Fruit fly (Drosophila melanogaster) whole organism, embryonic: ENCODE measurements around the gene Epp.

ENCODE experiments used
- Blimp-1 ChIP-seq: fragments of 200-800 bp; sonication (Bioruptor generic); optimal IDR thresholded peaks from 3 replicates; lab custom pipeline; 2018; ENCODE audit warnings: missing biosample characterization, missing genetic modification characterization, mild to moderate bottlenecking, moderate library complexity, missing genetic modification reagents
- CG11093 ChIP-seq: fragments of 200-800 bp; sonication (Bioruptor generic); IDR thresholded peaks from 3 replicates; pipeline ENCODE4 v1.3.6; 2022; ENCODE audit warnings: missing biosample characterization, missing genetic modification characterization
- CG12236 ChIP-seq: fragments of 200-800 bp; sonication (Bioruptor generic); optimal IDR thresholded peaks from 2 replicates; lab custom pipeline; 2016; ENCODE audit warnings: missing biosample characterization, missing genetic modification characterization
- CG1233 ChIP-seq: fragments of 200-800 bp; sonication (Bioruptor generic); optimal IDR thresholded peaks from 4 replicates; lab custom pipeline; 2018; ENCODE audit warnings: missing biosample characterization, mild to moderate bottlenecking, missing genetic modification characterization
- CG17385 ChIP-seq: fragments of 200-800 bp; sonication (Bioruptor generic); optimal IDR thresholded peaks from 3 replicates; lab custom pipeline; 2018; ENCODE audit warnings: missing biosample characterization, mild to moderate bottlenecking, missing genetic modification characterization
- CG3163 ChIP-seq: fragments of 200-800 bp; sonication (Bioruptor generic); optimal IDR thresholded peaks from 3 replicates; lab custom pipeline; 2016; ENCODE audit warnings: missing biosample characterization, missing genetic modification characterization
- CG3847 ChIP-seq: fragments of 200-800 bp; sonication (Bioruptor generic); IDR thresholded peaks from 2 replicates; pipeline ENCODE4 v1.3.6; 2022; ENCODE audit warnings: missing biosample characterization, missing genetic modification characterization
- CG6791 ChIP-seq: fragments of 200-800 bp; sonication (Bioruptor generic); IDR thresholded peaks from 3 replicates; pipeline ENCODE4 v1.3.6; 2022; ENCODE audit warnings: missing biosample characterization, missing genetic modification characterization; ENCODE audit not compliant: partially characterized antibody
- D19A ChIP-seq: fragments of 200-800 bp; optimal IDR thresholded peaks from 3 replicates; lab custom pipeline; 2019; ENCODE audit warnings: missing biosample characterization, mild to moderate bottlenecking, missing genetic modification characterization, moderate library complexity
- Dad ChIP-seq: fragments of 200-800 bp; sonication (Bioruptor generic); optimal IDR thresholded peaks from 3 replicates; lab custom pipeline; 2016; ENCODE audit warnings: missing biosample characterization, missing genetic modification characterization
- Deaf1 ChIP-seq: fragments of 200-800 bp; optimal IDR thresholded peaks from 3 replicates; lab custom pipeline; 2019; ENCODE audit warnings: missing biosample characterization, mild to moderate bottlenecking, missing genetic modification characterization, moderate library complexity
- Eip74EF ChIP-seq, 2 experiments: fragments of 200-800 bp in 1 of 2; fragments of >200 bp in 1 of 2; sonication (Bioruptor generic) in 1 of 2; optimal IDR thresholded peaks; 2 replicates each; lab custom pipeline; 2017 to 2019; ENCODE audit warnings: missing biosample characterization in 2 of 2, missing genetic modification characterization in 2 of 2, mild to moderate bottlenecking in 1 of 2, moderate library complexity in 1 of 2
- Hmr ChIP-seq: fragments of 200-800 bp; sonication (Bioruptor generic); optimal IDR thresholded peaks from 3 replicates; lab custom pipeline; 2017; ENCODE audit warnings: mild to moderate bottlenecking, missing biosample characterization, missing genetic modification reagents, missing genetic modification characterization
- Max ChIP-seq: fragments of 200-800 bp; sonication (Bioruptor generic); optimal IDR thresholded peaks from 2 replicates; lab custom pipeline; 2016; ENCODE audit warnings: missing biosample characterization, mild to moderate bottlenecking, missing genetic modification characterization
- Opbp ChIP-seq: fragments of 200-800 bp; sonication (Bioruptor generic); IDR thresholded peaks from 3 replicates; pipeline ENCODE4 v1.3.6; 2022; ENCODE audit warnings: missing biosample characterization, missing genetic modification characterization; ENCODE audit not compliant: partially characterized antibody
- TFAM ChIP-seq: fragments of 200-800 bp; sonication (Bioruptor generic); optimal IDR thresholded peaks from 2 replicates; lab custom pipeline; 2017; ENCODE audit warnings: missing biosample characterization, missing genetic modification characterization, inconsistent platforms
- Trl ChIP-seq, 3 experiments: fragments of >200 bp in 2 of 3; fragments of 200-800 bp in 1 of 3; sonication (Bioruptor generic) in 1 of 3; optimal IDR thresholded peaks; 2 replicates in 1 of 3; 3 replicates in 2 of 3; lab custom pipeline; 2016 to 2017; ENCODE audit warnings: missing biosample characterization in 1 of 3, missing genetic modification characterization in 1 of 3
- bbx ChIP-seq: fragments of 200-800 bp; sonication (Bioruptor generic); IDR thresholded peaks from 2 replicates; pipeline ENCODE4 v1.3.6; 2022; ENCODE audit warnings: missing biosample characterization, missing genetic modification characterization; ENCODE audit not compliant: partially characterized antibody
- btn ChIP-seq: fragments of 200-800 bp; sonication (Bioruptor generic); optimal IDR thresholded peaks from 2 replicates; lab custom pipeline; 2016; ENCODE audit warnings: missing biosample characterization, missing genetic modification characterization
- chm ChIP-seq: fragments of 200-800 bp; sonication (Bioruptor generic); IDR thresholded peaks from 2 replicates; pipeline ENCODE4 v1.3.6; 2022; ENCODE audit warnings: missing biosample characterization, missing genetic modification characterization
- ci ChIP-seq: fragments of 200-800 bp; sonication (Bioruptor generic); IDR thresholded peaks from 3 replicates; pipeline ENCODE4 v1.3.6; 2022; ENCODE audit warnings: missing biosample characterization, missing genetic modification characterization
- crp ChIP-seq, 2 experiments: fragments of 200-800 bp; sonication (Bioruptor generic); optimal IDR thresholded peaks; 2 replicates in 1 of 2; 3 replicates in 1 of 2; lab custom pipeline; 2017; ENCODE audit warnings: missing biosample characterization in 2 of 2, missing genetic modification characterization in 2 of 2, mild to moderate bottlenecking in 1 of 2, moderate library complexity in 1 of 2
- eyg ChIP-seq: fragments of 200-800 bp; sonication (Bioruptor generic); optimal IDR thresholded peaks from 3 replicates; lab custom pipeline; 2016; ENCODE audit warnings: missing biosample characterization, missing genetic modification characterization
- grau ChIP-seq: fragments of 200-800 bp; optimal IDR thresholded peaks from 3 replicates; lab custom pipeline; 2019; ENCODE audit warnings: missing biosample characterization, mild to moderate bottlenecking, missing genetic modification characterization, moderate library complexity
- hbn ChIP-seq: fragments of 200-800 bp; sonication (Bioruptor generic); IDR thresholded peaks from 2 replicates; pipeline ENCODE4 v1.3.6; 2022; ENCODE audit warnings: missing biosample characterization, missing genetic modification characterization; ENCODE audit not compliant: partially characterized antibody
- hkb ChIP-seq, 2 experiments: fragments of 200-800 bp in 1 of 2; fragments of >200 bp in 1 of 2; sonication (Bioruptor generic) in 1 of 2; IDR thresholded peaks in 1 of 2; optimal IDR thresholded peaks in 1 of 2; 2 replicates each; pipeline versions ENCODE4 v1.3.6 to Lab custom; 2017 to 2022; ENCODE audit warnings: missing biosample characterization in 1 of 2, missing genetic modification characterization in 1 of 2
- ken ChIP-seq: fragments of 200-800 bp; sonication (Bioruptor generic); IDR thresholded peaks from 3 replicates; pipeline ENCODE4 v1.3.6; 2022; ENCODE audit warnings: missing biosample characterization, missing genetic modification characterization
- nom ChIP-seq: fragments of 200-800 bp; sonication (Bioruptor generic); optimal IDR thresholded peaks from 2 replicates; lab custom pipeline; 2017; ENCODE audit warnings: missing biosample characterization, missing genetic modification characterization, mild to moderate bottlenecking, moderate library complexity, missing genetic modification reagents
- p53 ChIP-seq: fragments of 200-800 bp; sonication (Bioruptor generic); optimal IDR thresholded peaks from 2 replicates; lab custom pipeline; 2016; ENCODE audit warnings: missing biosample characterization, missing genetic modification characterization
- pho ChIP-seq: fragments of 200-800 bp; sonication (Bioruptor generic); optimal IDR thresholded peaks from 2 replicates; lab custom pipeline; 2016; ENCODE audit warnings: missing biosample characterization, missing genetic modification characterization
- row ChIP-seq: fragments of 200-800 bp; sonication (Bioruptor generic); IDR thresholded peaks from 3 replicates; pipeline ENCODE4 v1.3.6; 2022; ENCODE audit warnings: missing biosample characterization, missing genetic modification characterization
- sens ChIP-seq: fragments of 200-800 bp; sonication (Bioruptor generic); peaks from one replicate; lab custom pipeline; 2016; ENCODE audit warnings: missing biosample characterization, missing genetic modification characterization
- stc ChIP-seq: fragments of 200-800 bp; sonication (Bioruptor generic); IDR thresholded peaks from 2 replicates; pipeline ENCODE4 v1.3.6; 2022; ENCODE audit warnings: missing biosample characterization, missing genetic modification characterization
- unpg ChIP-seq: fragments of 200-800 bp; sonication (Bioruptor generic); optimal IDR thresholded peaks from 3 replicates; lab custom pipeline; 2018; ENCODE audit warnings: missing biosample characterization, mild to moderate bottlenecking, missing genetic modification characterization, moderate library complexity

Epp gene

DNA sequence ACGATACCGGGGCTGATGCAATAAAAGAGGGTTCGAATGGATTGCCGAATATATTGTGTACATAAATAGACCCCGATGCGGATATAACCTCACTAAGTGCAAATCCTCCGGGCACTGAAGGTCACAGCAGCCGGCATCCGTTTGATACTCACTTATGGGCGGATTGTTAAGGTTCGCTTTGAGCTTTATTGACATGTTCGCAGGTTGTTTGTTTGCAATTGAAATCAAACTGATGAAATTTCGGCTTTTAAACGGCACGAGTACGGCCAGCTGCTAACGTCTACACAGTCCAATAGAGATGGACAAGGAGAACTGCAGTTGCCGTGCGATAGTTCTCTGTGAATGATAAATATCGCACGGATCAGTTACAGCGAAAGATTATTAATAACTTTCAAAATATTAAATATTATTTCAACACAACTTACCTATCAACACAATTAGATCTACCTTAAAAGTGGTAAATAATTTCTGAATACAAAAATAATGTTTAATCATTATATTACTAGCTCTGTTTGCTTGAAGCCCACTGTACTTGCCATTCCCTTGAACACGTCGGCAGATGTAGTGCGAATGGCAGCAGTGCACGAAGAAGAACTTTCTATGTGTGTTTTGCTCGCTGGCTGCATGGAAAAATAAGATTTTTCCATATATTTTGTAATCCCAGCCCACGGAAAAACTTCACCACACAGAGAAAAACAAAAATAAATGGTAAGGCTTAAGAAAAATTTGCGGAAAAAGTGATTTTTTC, 34.5 kb downstream of the Epp start, which contains the start of the genes GluProRS and AP-1sigma (continued):
- TF ChIP-seq Opbp (GFP tag; lab: Robert Waterston, UW) = peak; percentile 86
- peak; percentile 96 for TF ChIP-seq grau (tag; lab: Kevin White, UChicago)
- peak; percentile 83 for TF ChIP-seq CG1233 (GFP tag; lab: Kevin White, UChicago)
- peak; percentile 65 for TF ChIP-seq Deaf1
- peak; percentile 95 for TF ChIP-seq CG11093 (GFP tag; lab: Robert Waterston, UW)
- peak; percentile 94 for TF ChIP-seq Max (GFP tag; lab: Kevin White, UChicago)
- peak; percentile 93 for TF ChIP-seq chm (GFP tag; lab: Robert Waterston, UW)
- TF ChIP-seq eyg (GFP tag; lab: Kevin White, UChicago) = peak; percentile 48
- peak; percentile 46 for TF ChIP-seq CG12236 (GFP tag; lab: Kevin White, UChicago)
- TF ChIP-seq unpg (GFP tag; lab: Kevin White, UChicago) = peak; percentile 90
- TF ChIP-seq ken = peak; percentile 96
- TF ChIP-seq pho = peak; percentile 90
- TF ChIP-seq stc = peak; percentile 90
- no peak for TF ChIP-seq TFAM (GFP tag; lab: Kevin White, UChicago)

DNA sequence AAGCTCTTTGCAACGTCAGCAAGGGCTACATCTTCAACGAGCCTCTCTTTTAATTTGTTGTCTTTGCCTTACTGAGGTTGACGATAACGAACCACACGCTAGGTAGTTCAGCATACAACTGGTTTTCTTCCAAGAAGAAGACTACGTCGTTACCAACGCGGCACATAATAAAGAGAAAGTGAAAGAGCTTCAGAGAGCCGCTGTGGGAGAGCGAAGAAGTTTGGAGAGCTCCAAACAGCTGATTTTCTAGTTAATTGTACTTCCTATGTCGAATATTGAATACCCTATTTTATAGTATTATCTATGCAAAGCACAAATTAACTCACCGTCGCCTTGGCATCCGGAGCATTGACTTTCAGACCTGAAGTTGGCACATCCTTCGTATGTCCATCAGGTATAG, 37.3 kb downstream of the Epp start:
- TF ChIP-seq Blimp-1 (GFP tag; lab: Kevin White, UChicago) (peak; percentile 93), CG3847 (GFP tag; lab: Robert Waterston, UW) (no peak), Hmr (GFP tag; lab: Kevin White, UChicago) (no peak), Eip74EF (GFP tag; optimal IDR thresholded peaks at IDR 0.05; lab: Kevin White, UChicago) (peak in 1 of 2 experiments; percentile 88), CG6791 (GFP tag; lab: Robert Waterston, UW) (no peak), hbn (GFP tag; lab: Robert Waterston, UW) (no peak), D19A (peak; percentile 81), row (GFP tag; lab: Robert Waterston, UW) (peak; percentile 30; the same call in 1 of the 3 replicates), Deaf1 (no peak), Dad (GFP tag; lab: Kevin White, UChicago) (no peak), sens (GFP tag; lab: Kevin White, UChicago) (peak; percentile 64), hkb (optimal IDR thresholded peaks at IDR 0.05; lab: Kevin White, UChicago) (no peak), hkb (GFP tag; IDR thresholded peaks at IDR 0.05; lab: Robert Waterston, UW) (0 out of 2 replicates have a peak, but pooled peaks have one; percentile 34), crp (GFP tag; optimal IDR thresholded peaks at IDR 0.05; lab: Kevin White, UChicago) (peak in 1 of 2 experiments; percentile 49), CG17385 (GFP tag; lab: Kevin White, UChicago) (peak; percentile 70), p53 (no peak), CG3163 (GFP tag; lab: Kevin White, UChicago) (peak; percentile 66), nom (peak; percentile 40), btn (GFP tag; lab: Kevin White, UChicago) (no peak), ci (GFP tag; lab: Robert Waterston, UW) (0 out of 3 replicates have a peak, but pooled peaks have one; percentile 17), Trl (optimal IDR thresholded peaks at IDR 0.05; lab: Kevin White, UChicago) (peak; percentile 61 to 64), Trl (GFP tag; optimal IDR thresholded peaks at IDR 0.05; lab: Kevin White, UChicago) (no peak), bbx (GFP tag; lab: Robert Waterston, UW) (0 out of 2 replicates have a peak, but pooled peaks have one; percentile 18)
- TF ChIP-seq, all 482 proteins: peak for 13
